Fruit fly (Drosophila melanogaster): ENCODE data around the gene CG9519.

CG9519 gene

dm6 chrX:14848755-14849354 is 7.3 kb downstream of the CG9519 start, which contains the start of gene CG9522 (continued):
- peak; percentile 67 for TF ChIP-seq CG14710 (tag; optimal IDR thresholded peaks at IDR 0.05)
- no peak for TF ChIP-seq ham (GFP tag; IDR thresholded peaks at IDR 0.05)
- TF ChIP-seq CG1529 (GFP tag; optimal IDR thresholded peaks at IDR 0.05): peak; percentile 74
- no peak for TF ChIP-seq CG17912 (GFP tag; optimal IDR thresholded peaks at IDR 0.05)
- TF ChIP-seq sens-2 (GFP tag; IDR thresholded peaks at IDR 0.05): peak; percentile 78
- peak; percentile 61 for TF ChIP-seq nerfin-1 (tag; optimal IDR thresholded peaks at IDR 0.05)
- peak in 1 of 3 experiments; percentile 39 for TF ChIP-seq Stat92E (GFP tag; optimal IDR thresholded peaks at IDR 0.05)
- peak; percentile 20 for TF ChIP-seq CG8281 (tag; optimal IDR thresholded peaks at IDR 0.05)
- peak; percentile 89 for TF ChIP-seq Med (GFP tag)
- peak; percentile 20 for TF ChIP-seq ERR (GFP tag; optimal IDR thresholded peaks at IDR 0.05)
- no peak for TF ChIP-seq vnd (GFP tag; IDR thresholded peaks at IDR 0.05; ENCODE audit: partially characterized antibody)
- peak; percentile 61; the same call in 1 of the 2 replicates for TF ChIP-seq ttk (GFP tag; IDR thresholded peaks at IDR 0.05)
- peak; percentile 70 for TF ChIP-seq sisA (GFP tag; IDR thresholded peaks at IDR 0.05)
- TF ChIP-seq chinmo (GFP tag; IDR thresholded peaks at IDR 0.05; ENCODE audit: partially characterized antibody): no peak
- TF ChIP-seq Mes4 (GFP tag; optimal IDR thresholded peaks at IDR 0.05): peak; percentile 3
- peak; percentile 58; the same call in 2 of the 3 replicates for TF ChIP-seq CG11695 (GFP tag; IDR thresholded peaks at IDR 0.05)
- peak; percentile 57 for TF ChIP-seq lmd (GFP tag; IDR thresholded peaks at IDR 0.05)
- peak; percentile 74 for TF ChIP-seq CG15601 (tag; optimal IDR thresholded peaks at IDR 0.05)
- peak; percentile 49 for TF ChIP-seq CG9817 (tag; optimal IDR thresholded peaks at IDR 0.05)
- TF ChIP-seq CG12155 (GFP tag; optimal IDR thresholded peaks at IDR 0.05): peak; percentile 59
- peak; percentile 92 for TF ChIP-seq sens (GFP tag)
- TF ChIP-seq pan (optimal IDR thresholded peaks at IDR 0.05): no peak
- TF ChIP-seq pan (GFP tag; optimal IDR thresholded peaks at IDR 0.05 in 1 of 2, IDR thresholded peaks at IDR 0.05 in 1 of 2): peak in 1 of 2 experiments; percentile 76
- peak; percentile 49 for TF ChIP-seq chn (GFP tag; optimal IDR thresholded peaks at IDR 0.05)
- TF ChIP-seq Ada2b (GFP tag; IDR thresholded peaks at IDR 0.05): peak; percentile 81
- peak; percentile 65 for TF ChIP-seq CG32772 (GFP tag; IDR thresholded peaks at IDR 0.05)
- TF ChIP-seq Abd-B (GFP tag; optimal IDR thresholded peaks at IDR 0.05): peak; percentile 10
- TF ChIP-seq CG16863 (GFP tag; optimal IDR thresholded peaks at IDR 0.05): peak; percentile 41
- TF ChIP-seq chif (GFP tag; optimal IDR thresholded peaks at IDR 0.05): peak; percentile 27 to 58
- peak; percentile 74 for TF ChIP-seq CG9727 (GFP tag; optimal IDR thresholded peaks at IDR 0.05)
- no peak for TF ChIP-seq Poxn (GFP tag; IDR thresholded peaks at IDR 0.05)
- no peak for TF ChIP-seq Dp (GFP tag; optimal IDR thresholded peaks at IDR 0.05)
- no peak for TF ChIP-seq Bgb (GFP tag; IDR thresholded peaks at IDR 0.05; ENCODE audit: partially characterized antibody)
- peak; percentile 48; the same call in 1 of the 2 replicates for TF ChIP-seq CG4730 (GFP tag; IDR thresholded peaks at IDR 0.05)
- TF ChIP-seq knrl (GFP tag; IDR thresholded peaks at IDR 0.05; ENCODE audit: partially characterized antibody): peak; percentile 14; the same call in 1 of the 3 replicates
- TF ChIP-seq Rx (GFP tag; IDR thresholded peaks at IDR 0.05): 0 out of 2 replicates have a peak, but pooled peaks have one; percentile 18
- TF ChIP-seq Lpt (GFP tag; optimal IDR thresholded peaks at IDR 0.05): no peak
- peak; percentile 28 for TF ChIP-seq Lhr (GFP tag; optimal IDR thresholded peaks at IDR 0.05)
- peak; percentile 85 for TF ChIP-seq zfh1 (GFP tag; IDR thresholded peaks at IDR 0.05)
- TF ChIP-seq CG6791 (GFP tag; IDR thresholded peaks at IDR 0.05; ENCODE audit: partially characterized antibody): 0 out of 3 replicates have a peak, but pooled peaks have one; percentile 15
- TF ChIP-seq CG13775 (GFP tag; optimal IDR thresholded peaks at IDR 0.05): peak; percentile 55
- TF ChIP-seq CG12942 (GFP tag; optimal IDR thresholded peaks at IDR 0.05): peak; percentile 7
- no peak for TF ChIP-seq CG31388 (GFP tag; optimal IDR thresholded peaks at IDR 0.05)
- peak; percentile 67 for TF ChIP-seq CG10366 (GFP tag; IDR thresholded peaks at IDR 0.05)
- no peak for TF ChIP-seq CG7987 (GFP tag; optimal IDR thresholded peaks at IDR 0.05)
- peak; percentile 62 for TF ChIP-seq Xbp1 (GFP tag; optimal IDR thresholded peaks at IDR 0.05)
- no peak for TF ChIP-seq hkb (optimal IDR thresholded peaks at IDR 0.05)
- peak; percentile 86 for TF ChIP-seq hkb (GFP tag; IDR thresholded peaks at IDR 0.05)
- no peak for TF ChIP-seq CG7786 (GFP tag; optimal IDR thresholded peaks at IDR 0.05)
- TF ChIP-seq E2f1 (GFP tag; IDR thresholded peaks at IDR 0.05): peak; percentile 69

Data from whole organism, embryonic.